Fruit fly (Drosophila melanogaster) whole organism, embryonic: ENCODE data around the gene uif.

Source experiments
- ATbp ChIP-seq: fragments of 200-800 bp; sonication (Bioruptor generic); optimal IDR thresholded peaks from 2 replicates; lab custom pipeline; 2017; ENCODE audit warnings: missing biosample characterization, mild to moderate bottlenecking, missing genetic modification characterization, missing genetic modification reagents
- Atf6 ChIP-seq: fragments of 200-800 bp; sonication (Bioruptor generic); IDR thresholded peaks from 2 replicates; pipeline ENCODE4 v1.3.6; 2022; ENCODE audit warnings: missing biosample characterization, missing genetic modification characterization
- Bgb ChIP-seq: fragments of 200-800 bp; sonication (Bioruptor generic); IDR thresholded peaks from 2 replicates; pipeline ENCODE4 v1.3.6; 2022; ENCODE audit warnings: missing biosample characterization, missing genetic modification characterization; ENCODE audit not compliant: partially characterized antibody
- Bteb2 ChIP-seq: fragments of 200-800 bp; sonication (Bioruptor generic); optimal IDR thresholded peaks from 2 replicates; lab custom pipeline; 2016; ENCODE audit warnings: missing biosample characterization, missing genetic modification characterization
- CG10543 ChIP-seq: fragments of 200-800 bp; sonication (Bioruptor generic); optimal IDR thresholded peaks from 3 replicates; lab custom pipeline; 2017; ENCODE audit warnings: missing biosample characterization, mild to moderate bottlenecking, missing genetic modification characterization, moderate library complexity
- CG10979 ChIP-seq: fragments of 200-800 bp; sonication (Bioruptor generic); optimal IDR thresholded peaks from 2 replicates; lab custom pipeline; 2018; ENCODE audit warnings: missing biosample characterization, mild to moderate bottlenecking, missing genetic modification characterization, moderate library complexity
- CG11085 ChIP-seq: fragments of 200-800 bp; sonication (Bioruptor generic); IDR thresholded peaks from 2 replicates; pipeline ENCODE4 v1.3.6; 2022; ENCODE audit warnings: missing biosample characterization, missing genetic modification characterization
- CG17802 ChIP-seq: fragments of 200-800 bp; sonication (Bioruptor generic); optimal IDR thresholded peaks from 2 replicates; lab custom pipeline; 2018; ENCODE audit warnings: missing biosample characterization, mild to moderate bottlenecking, missing genetic modification characterization, moderate library complexity
- CG1792 ChIP-seq: fragments of 200-800 bp; sonication (Bioruptor generic); optimal IDR thresholded peaks from 2 replicates; lab custom pipeline; 2016; ENCODE audit warnings: missing biosample characterization, missing genetic modification characterization
- CG34224 ChIP-seq: fragments of 200-800 bp; sonication (Bioruptor generic); IDR thresholded peaks from 3 replicates; pipeline ENCODE4 v1.3.6; 2022; ENCODE audit warnings: missing biosample characterization, missing genetic modification characterization; ENCODE audit not compliant: partially characterized antibody
- CG4707 ChIP-seq: fragments of 200-800 bp; sonication (Bioruptor generic); optimal IDR thresholded peaks from 2 replicates; lab custom pipeline; 2018; ENCODE audit warnings: missing biosample characterization, mild to moderate bottlenecking, missing genetic modification characterization, moderate library complexity
- CG4854 ChIP-seq: fragments of 200-800 bp; sonication (Bioruptor generic); optimal IDR thresholded peaks from 2 replicates; lab custom pipeline; 2016; ENCODE audit warnings: missing biosample characterization, missing genetic modification characterization, inconsistent platforms
- CG6683 ChIP-seq: fragments of 200-800 bp; sonication (Bioruptor generic); optimal IDR thresholded peaks from 2 replicates; lab custom pipeline; 2017; ENCODE audit warnings: missing biosample characterization, mild to moderate bottlenecking, missing genetic modification characterization, missing genetic modification reagents
- CG8359 ChIP-seq: fragments of 200-800 bp; sonication (Bioruptor generic); optimal IDR thresholded peaks from 2 replicates; lab custom pipeline; 2017; ENCODE audit warnings: missing biosample characterization, mild to moderate bottlenecking, missing genetic modification characterization, borderline replicate concordance
- CG9215 ChIP-seq: fragments of 200-800 bp; sonication (Bioruptor generic); IDR thresholded peaks from 2 replicates; pipeline ENCODE4 v1.3.6; 2022; ENCODE audit warnings: missing biosample characterization, missing genetic modification characterization
- CG9932 ChIP-seq: fragments of 200-800 bp; sonication (Bioruptor generic); IDR thresholded peaks from 2 replicates; pipeline ENCODE4 v1.3.6; 2022; ENCODE audit warnings: missing biosample characterization, missing genetic modification characterization
- CTCF ChIP-seq: fragments of 200-800 bp; sonication (Bioruptor generic); optimal IDR thresholded peaks from 2 replicates; lab custom pipeline; 2017; ENCODE audit warnings: missing biosample characterization, mild to moderate bottlenecking, missing genetic modification characterization, moderate library complexity
- D19A ChIP-seq: fragments of 200-800 bp; optimal IDR thresholded peaks from 3 replicates; lab custom pipeline; 2019; ENCODE audit warnings: missing biosample characterization, mild to moderate bottlenecking, missing genetic modification characterization, moderate library complexity
- Dip2 ChIP-seq: fragments of 200-800 bp; sonication (Bioruptor generic); IDR thresholded peaks from 2 replicates; pipeline ENCODE4 v1.3.6; 2022; ENCODE audit warnings: missing biosample characterization, missing genetic modification characterization
- Elba2 ChIP-seq: fragments of 200-800 bp; sonication (Bioruptor generic); optimal IDR thresholded peaks from 3 replicates; lab custom pipeline; 2016; ENCODE audit warnings: missing biosample characterization, missing genetic modification characterization
- H2.0 ChIP-seq: fragments of 200-800 bp; sonication (Bioruptor generic); IDR thresholded peaks from 2 replicates; pipeline ENCODE4 v1.3.6; 2022; ENCODE audit warnings: missing biosample characterization, missing genetic modification characterization
- MBD-R2 ChIP-seq: fragments of 200-800 bp; sonication (Bioruptor generic); IDR thresholded peaks from 2 replicates; pipeline ENCODE4 v1.3.6; 2022; ENCODE audit warnings: missing biosample characterization, missing genetic modification characterization
- NfI ChIP-seq: fragments of 200-800 bp; sonication (Bioruptor generic); optimal IDR thresholded peaks from 3 replicates; lab custom pipeline; 2018; ENCODE audit warnings: missing biosample characterization, mild to moderate bottlenecking, missing genetic modification characterization, moderate library complexity
- Ptx1 ChIP-seq: fragments of 200-800 bp; sonication (Bioruptor generic); IDR thresholded peaks from 2 replicates; pipeline ENCODE4 v1.3.6; 2022; ENCODE audit warnings: missing biosample characterization, missing genetic modification characterization
- Scr ChIP-seq: fragments of 200-800 bp; sonication (Bioruptor generic); IDR thresholded peaks from 2 replicates; pipeline ENCODE4 v1.3.6; 2022; ENCODE audit warnings: missing biosample characterization, missing genetic modification characterization; ENCODE audit not compliant: partially characterized antibody
- ac ChIP-seq: fragments of 200-800 bp; sonication (Bioruptor generic); optimal IDR thresholded peaks from 3 replicates; lab custom pipeline; 2017; ENCODE audit warnings: missing biosample characterization, mild to moderate bottlenecking, missing genetic modification characterization
- aop ChIP-seq: fragments of 200-800 bp; sonication (Bioruptor generic); IDR thresholded peaks from 2 replicates; pipeline ENCODE4 v1.3.6; 2022; ENCODE audit warnings: missing biosample characterization, missing genetic modification characterization
- ase ChIP-seq: fragments of 200-800 bp; sonication (Bioruptor generic); IDR thresholded peaks from 3 replicates; pipeline ENCODE4 v1.3.6; 2022; ENCODE audit warnings: missing biosample characterization, missing genetic modification characterization
- dmrt99B ChIP-seq: fragments of 200-800 bp; sonication (Bioruptor generic); optimal IDR thresholded peaks from 2 replicates; lab custom pipeline; 2018; ENCODE audit warnings: missing biosample characterization, mild to moderate bottlenecking, missing genetic modification characterization, moderate library complexity
- eve ChIP-seq, 2 experiments: fragments of >200 bp; optimal IDR thresholded peaks; 2 replicates each; lab custom pipeline; 2017; ENCODE audit warnings: missing biosample characterization in 2 of 2, missing genetic modification characterization in 2 of 2
- fd3F ChIP-seq: fragments of 200-800 bp; sonication (Bioruptor generic); optimal IDR thresholded peaks from 2 replicates; lab custom pipeline; 2018; ENCODE audit warnings: missing biosample characterization, mild to moderate bottlenecking, missing genetic modification characterization, moderate library complexity
- gsb ChIP-seq: fragments of 200-800 bp; sonication (Bioruptor generic); IDR thresholded peaks from 2 replicates; pipeline ENCODE4 v1.3.6; 2022; ENCODE audit warnings: missing biosample characterization, missing genetic modification characterization
- hbn ChIP-seq: fragments of 200-800 bp; sonication (Bioruptor generic); IDR thresholded peaks from 2 replicates; pipeline ENCODE4 v1.3.6; 2022; ENCODE audit warnings: missing biosample characterization, missing genetic modification characterization; ENCODE audit not compliant: partially characterized antibody
- her ChIP-seq: fragments of 200-800 bp; sonication (Bioruptor generic); optimal IDR thresholded peaks from 2 replicates; lab custom pipeline; 2016; ENCODE audit warnings: missing biosample characterization, missing genetic modification characterization
- hkb ChIP-seq, 2 experiments: fragments of 200-800 bp in 1 of 2; fragments of >200 bp in 1 of 2; sonication (Bioruptor generic) in 1 of 2; IDR thresholded peaks in 1 of 2; optimal IDR thresholded peaks in 1 of 2; 2 replicates each; pipeline versions ENCODE4 v1.3.6 to Lab custom; 2017 to 2022; ENCODE audit warnings: missing biosample characterization in 1 of 2, missing genetic modification characterization in 1 of 2
- insv ChIP-seq, 2 experiments: fragments of 200-800 bp; sonication (Bioruptor generic); optimal IDR thresholded peaks; 3 replicates each; lab custom pipeline; 2016 to 2018; ENCODE audit warnings: missing biosample characterization in 2 of 2, missing genetic modification characterization in 2 of 2
- maf-S ChIP-seq: fragments of 200-800 bp; sonication (Bioruptor generic); optimal IDR thresholded peaks from 2 replicates; lab custom pipeline; 2016; ENCODE audit warnings: missing biosample characterization, missing genetic modification characterization
- pzg ChIP-seq: fragments of 200-800 bp; sonication (Bioruptor generic); optimal IDR thresholded peaks from 3 replicates; lab custom pipeline; 2018; ENCODE audit warnings: missing biosample characterization, mild to moderate bottlenecking, missing genetic modification characterization, moderate library complexity
- sens ChIP-seq: fragments of 200-800 bp; sonication (Bioruptor generic); peaks from one replicate; lab custom pipeline; 2016; ENCODE audit warnings: missing biosample characterization, missing genetic modification characterization
- sna ChIP-seq: fragments of 200-800 bp; sonication (Bioruptor generic); IDR thresholded peaks from 2 replicates; pipeline ENCODE4 v1.3.6; 2022; ENCODE audit warnings: missing biosample characterization, missing genetic modification characterization; ENCODE audit not compliant: partially characterized antibody
- stc ChIP-seq: fragments of 200-800 bp; sonication (Bioruptor generic); IDR thresholded peaks from 2 replicates; pipeline ENCODE4 v1.3.6; 2022; ENCODE audit warnings: missing biosample characterization, missing genetic modification characterization
- usp ChIP-seq: fragments of >200 bp; optimal IDR thresholded peaks from 2 replicates; lab custom pipeline; 2017; ENCODE audit warnings: missing biosample characterization, missing genetic modification characterization
- vnd ChIP-seq: fragments of 200-800 bp; sonication (Bioruptor generic); IDR thresholded peaks from 3 replicates; pipeline ENCODE4 v1.3.6; 2022; ENCODE audit warnings: missing biosample characterization, missing genetic modification characterization; ENCODE audit not compliant: partially characterized antibody
- vvl ChIP-seq: fragments of 200-800 bp; sonication (Bioruptor generic); IDR thresholded peaks from 2 replicates; pipeline ENCODE4 v1.3.6; 2022; ENCODE audit warnings: missing biosample characterization, missing genetic modification characterization
- yki ChIP-seq: fragments of >200 bp; optimal IDR thresholded peaks from 3 replicates; lab custom pipeline; 2018
- zen ChIP-seq: fragments of 200-800 bp; sonication (Bioruptor generic); optimal IDR thresholded peaks from 3 replicates; lab custom pipeline; 2018; ENCODE audit warnings: missing biosample characterization, mild to moderate bottlenecking, missing genetic modification characterization, moderate library complexity

The uif gene

dm6 chr2L:7009807-7010470, at the start of gene uif (continued):
- TF ChIP-seq vvl (GFP tag; lab: Robert Waterston, UW) (0 out of 2 replicates have a peak, but pooled peaks have one; percentile 37), hbn (GFP tag; lab: Robert Waterston, UW) (0 out of 2 replicates have a peak, but pooled peaks have one; percentile 21), sens (GFP tag; lab: Kevin White, UChicago) (peak; percentile 4), CG10543 (GFP tag; lab: Kevin White, UChicago) (peak; percentile 57)
- TF ChIP-seq, all 482 proteins: peak for 39

dm6 chr2L:7056189-7056926, 46.2 kb upstream of the uif start, which contains the start of gene Mnn1:
Gene Mnn1, plus strand, starts transcription at chr2L:7056301.
- TF ChIP-seq insv (GFP tag; optimal IDR thresholded peaks at IDR 0.05; lab: Kevin White, UChicago), result peak in 1 of 2 experiments; percentile 60
- no peak for TF ChIP-seq CG8359 (GFP tag; lab: Kevin White, UChicago)
- no peak for TF ChIP-seq eve (GFP tag; optimal IDR thresholded peaks at IDR 0.05; lab: Kevin White, UChicago)
- no peak for TF ChIP-seq Dip2 (GFP tag; lab: Robert Waterston, UW)
- 0 out of 2 replicates have a peak, but pooled peaks have one; percentile 38 for TF ChIP-seq Atf6 (GFP tag; lab: Robert Waterston, UW)
- TF ChIP-seq H2.0 (GFP tag; lab: Robert Waterston, UW), result no peak
- no peak for TF ChIP-seq stc (GFP tag; lab: Robert Waterston, UW)
- no peak for TF ChIP-seq CG11085 (GFP tag; lab: Robert Waterston, UW)
- TF ChIP-seq pzg (GFP tag; lab: Kevin White, UChicago), result peak; percentile 98
- peak; percentile 32 for TF ChIP-seq Bteb2 (GFP tag; lab: Kevin White, UChicago)
- TF ChIP-seq CG4854, result peak; percentile 37
- no peak for TF ChIP-seq CG1792 (GFP tag; lab: Kevin White, UChicago)
- TF ChIP-seq Scr (GFP tag; lab: Robert Waterston, UW), result peak; percentile 51
- TF ChIP-seq hkb (optimal IDR thresholded peaks at IDR 0.05; lab: Kevin White, UChicago), result peak; percentile 6
- TF ChIP-seq hkb (GFP tag; IDR thresholded peaks at IDR 0.05; lab: Robert Waterston, UW), result peak; percentile 44; the same call in 1 of the 2 replicates
- no peak for TF ChIP-seq usp
- TF ChIP-seq CG4707 (GFP tag; lab: Kevin White, UChicago), result no peak
- TF ChIP-seq aop (GFP tag; lab: Robert Waterston, UW), result no peak
- TF ChIP-seq sna (GFP tag; lab: Robert Waterston, UW), result peak; percentile 47; the same call in 1 of the 2 replicates
- peak; percentile 56; the same call in 1 of the 2 replicates for TF ChIP-seq Bgb
- peak; percentile 33 for TF ChIP-seq zen
- 0 out of 3 replicates have a peak, but pooled peaks have one; percentile 26 for TF ChIP-seq CG34224
- peak; percentile 34 for TF ChIP-seq ac (GFP tag; lab: Kevin White, UChicago)
- no peak for TF ChIP-seq vnd (GFP tag; lab: Robert Waterston, UW)
- no peak for TF ChIP-seq CG17802 (tag; lab: Kevin White, UChicago)
- peak; percentile 14 for TF ChIP-seq maf-S (GFP tag; lab: Kevin White, UChicago)
- TF ChIP-seq ATbp (GFP tag; lab: Kevin White, UChicago), result no peak
- TF ChIP-seq CTCF (GFP tag; lab: Kevin White, UChicago), result peak; percentile 1
- no peak for TF ChIP-seq CG9215
- TF ChIP-seq MBD-R2 (GFP tag; lab: Robert Waterston, UW), result peak; percentile 47; the same call in 1 of the 2 replicates
- TF ChIP-seq ase, result no peak
- TF ChIP-seq CG9932 (GFP tag; lab: Robert Waterston, UW), result peak; percentile 65
- TF ChIP-seq dmrt99B, result no peak
- TF ChIP-seq fd3F (GFP tag; lab: Kevin White, UChicago), result no peak
- TF ChIP-seq gsb (GFP tag; lab: Robert Waterston, UW), result no peak
- no peak for TF ChIP-seq Ptx1 (GFP tag; lab: Robert Waterston, UW)
- TF ChIP-seq her (GFP tag; lab: Kevin White, UChicago), result peak; percentile 64
- TF ChIP-seq Elba2 (GFP tag; lab: Kevin White, UChicago), result peak; percentile 96
- TF ChIP-seq CG6683, result no peak
- TF ChIP-seq NfI (GFP tag; lab: Kevin White, UChicago), result peak; percentile 57
- TF ChIP-seq D19A (tag; lab: Kevin White, UChicago), result no peak
- TF ChIP-seq CG10979 (tag; lab: Kevin White, UChicago), result peak; percentile 32
- TF ChIP-seq yki, result no peak
